Fruit fly (Drosophila melanogaster): ENCODE results near the gene CG1105.

- TF ChIP-seq zen2 (GFP tag; IDR thresholded peaks at IDR 0.05; ENCODE audit: partially characterized antibody) (no peak), Mrtf (GFP tag; IDR thresholded peaks at IDR 0.05) (no peak), Abd-B (GFP tag; optimal IDR thresholded peaks at IDR 0.05) (no peak), CG17359 (tag; optimal IDR thresholded peaks at IDR 0.05) (no peak), sisA (GFP tag; IDR thresholded peaks at IDR 0.05) (no peak), dpn (GFP tag; optimal IDR thresholded peaks at IDR 0.05) (no peak), gfzf (GFP tag; optimal IDR thresholded peaks at IDR 0.05) (no peak), otp (GFP tag; IDR thresholded peaks at IDR 0.05) (no peak), Optix (GFP tag; IDR thresholded peaks at IDR 0.05) (no peak), BEAF-32 (GFP tag; optimal IDR thresholded peaks at IDR 0.05) (no peak)
These were observed 8.9 kb downstream of the CG1105 start for dm6 chr3R:7058017-7058416.
